Worm (Caenorhabditis elegans) whole organism, L1 larva: ENCODE results near the gene EGAP1.1.
A peak's percentile ranks its signal among the peaks of the same experiment; 100 is the strongest.

Experiments
- C16A3.4 ChIP-seq: fragments of 150-350 bp; optimal IDR thresholded peaks from 2 replicates; lab custom pipeline; 2014; ENCODE audit warnings: missing biosample characterization, missing genetic modification characterization
- F16B12.6 ChIP-seq: fragments of 150-350 bp; optimal IDR thresholded peaks from 2 replicates; lab custom pipeline; 2014; ENCODE audit warnings: missing biosample characterization, missing genetic modification characterization
- alr-1 ChIP-seq: fragments of 200-800 bp; sonication (Bioruptor generic); optimal IDR thresholded peaks from 2 replicates; lab custom pipeline; 2018; ENCODE audit warnings: borderline replicate concordance, mild to moderate bottlenecking, missing genetic modification characterization, missing compliant biosample characterization
- ama-1 ChIP-seq: fragments of 150-350 bp; optimal IDR thresholded peaks from 2 replicates; lab custom pipeline; 2014
- blmp-1 ChIP-seq: fragments of 150-350 bp; optimal IDR thresholded peaks from 2 replicates; lab custom pipeline; 2014; ENCODE audit warnings: missing biosample characterization, missing genetic modification characterization
- ceh-8 ChIP-seq: fragments of 200-800 bp; sonication (Bioruptor generic); optimal IDR thresholded peaks from 2 replicates; lab custom pipeline; 2018; ENCODE audit warnings: mild to moderate bottlenecking, missing genetic modification characterization, moderate library complexity, missing compliant biosample characterization
- ceh-82 ChIP-seq, 3 experiments: fragments of 150-350 bp in 1 of 3; sonication (generic microtip) in 2 of 3; optimal IDR thresholded peaks; 2 replicates each; lab custom pipeline; 2014 to 2017; ENCODE audit warnings: missing biosample characterization in 3 of 3, missing genetic modification characterization in 3 of 3
- dsc-1 ChIP-seq: sonication (generic microtip); optimal IDR thresholded peaks from 2 replicates; lab custom pipeline; 2016; ENCODE audit warnings: mild to moderate bottlenecking, missing genetic modification characterization, missing compliant biosample characterization
- efl-1 ChIP-seq, 4 experiments: fragments of 150-350 bp; optimal IDR thresholded peaks in 3 of 4; peaks in 1 of 4; 1 replicate in 1 of 4; 2 replicates in 3 of 4; lab custom pipeline; 2014; ENCODE audit warnings: missing biosample characterization in 2 of 4, missing genetic modification characterization in 2 of 4, missing genetic modification reagents in 2 of 4
- efl-3 ChIP-seq: fragments of 200-800 bp; sonication (Bioruptor generic); optimal IDR thresholded peaks from 2 replicates; lab custom pipeline; 2018; ENCODE audit warnings: mild to moderate bottlenecking, missing genetic modification characterization, missing compliant biosample characterization
- egl-13 ChIP-seq: sonication (generic microtip); optimal IDR thresholded peaks from 2 replicates; lab custom pipeline; 2016; ENCODE audit warnings: missing genotype, missing genetic modification reagents, missing genetic modification characterization, missing compliant biosample characterization
- elt-2 ChIP-seq: sonication (generic microtip); optimal IDR thresholded peaks from 2 replicates; lab custom pipeline; 2016; ENCODE audit warnings: missing genetic modification characterization, mild to moderate bottlenecking, inconsistent platforms, missing compliant biosample characterization, missing genetic modification reagents
- elt-3 ChIP-seq, 6 experiments: fragments of 150-350 bp in 1 of 6; sonication (generic microtip); optimal IDR thresholded peaks; 2 replicates each; lab custom pipeline; 2017 to 2018; ENCODE audit warnings: missing biosample characterization in 6 of 6, missing genetic modification characterization in 6 of 6, inconsistent platforms in 1 of 6
- ets-5 ChIP-seq: fragments of 200-800 bp; sonication (Bioruptor generic); IDR thresholded peaks from 2 replicates; pipeline ENCODE4 v1.3.6; 2022; ENCODE audit warnings: missing genetic modification characterization, missing compliant biosample characterization
- fkh-10 ChIP-seq: sonication (generic microtip); optimal IDR thresholded peaks from 2 replicates; lab custom pipeline; 2017; ENCODE audit warnings: missing biosample characterization, missing genetic modification reagents, missing genetic modification characterization
- fkh-8 ChIP-seq: sonication (generic microtip); optimal IDR thresholded peaks from 2 replicates; lab custom pipeline; 2016; ENCODE audit warnings: mild to moderate bottlenecking, missing genetic modification characterization, missing compliant biosample characterization
- fos-1 ChIP-seq: fragments of 150-350 bp; optimal IDR thresholded peaks from 2 replicates; lab custom pipeline; 2014; ENCODE audit warnings: missing biosample characterization, missing genetic modification characterization
- grh-1 ChIP-seq: fragments of 200-800 bp; sonication (Bioruptor generic); IDR thresholded peaks from 2 replicates; pipeline ENCODE4 v1.3.6; 2022; ENCODE audit warnings: missing genetic modification reagents, missing genetic modification characterization, missing compliant biosample characterization
- hlh-4 ChIP-seq: sonication (generic microtip); optimal IDR thresholded peaks from 2 replicates; lab custom pipeline; 2016; ENCODE audit warnings: mild to moderate bottlenecking, missing genetic modification characterization, missing compliant biosample characterization
- isw-1 ChIP-seq: fragments of 200-800 bp; sonication (Bioruptor generic); IDR thresholded peaks from 2 replicates; pipeline ENCODE4 v1.3.6; 2022; ENCODE audit warnings: missing genetic modification characterization, missing compliant biosample characterization
- jun-1 ChIP-seq: fragments of 150-350 bp; optimal IDR thresholded peaks from 2 replicates; lab custom pipeline; 2014; ENCODE audit warnings: missing biosample characterization, missing genetic modification reagents, missing genetic modification characterization
- lin-14 ChIP-seq: fragments of 200-800 bp; sonication (Bioruptor generic); optimal IDR thresholded peaks from 2 replicates; lab custom pipeline; 2018; ENCODE audit warnings: mild to moderate bottlenecking, missing genetic modification characterization, moderate library complexity, missing compliant biosample characterization
- lin-39 ChIP-seq: fragments of 150-350 bp; optimal IDR thresholded peaks from 2 replicates; lab custom pipeline; 2014; ENCODE audit warnings: missing biosample characterization, missing genetic modification reagents, missing genetic modification characterization
- lir-3 ChIP-seq: sonication (generic microtip); optimal IDR thresholded peaks from 2 replicates; lab custom pipeline; 2016; ENCODE audit warnings: mild to moderate bottlenecking, missing genetic modification characterization, moderate library complexity, missing compliant biosample characterization; ENCODE audit not compliant: poor library complexity
- lsy-2 ChIP-seq, 2 experiments: fragments of 150-350 bp; optimal IDR thresholded peaks; 2 replicates each; lab custom pipeline; 2014; ENCODE audit warnings: missing biosample characterization in 2 of 2, missing genetic modification characterization in 2 of 2
- mab-9 ChIP-seq: fragments of 200-800 bp; sonication (Bioruptor generic); IDR thresholded peaks from 2 replicates; pipeline ENCODE4 v1.3.6; 2022; ENCODE audit warnings: missing genetic modification reagents, missing genetic modification characterization, missing compliant biosample characterization
- mdl-1 ChIP-seq, 2 experiments: fragments of 150-350 bp; optimal IDR thresholded peaks; 2 replicates each; lab custom pipeline; 2014 to 2017; ENCODE audit warnings: missing biosample characterization in 2 of 2, missing genetic modification characterization in 2 of 2, inconsistent platforms in 1 of 2
- mef-2 ChIP-seq: fragments of 150-350 bp; optimal IDR thresholded peaks from 2 replicates; lab custom pipeline; 2014; ENCODE audit warnings: missing biosample characterization, missing genetic modification characterization
- mep-1 ChIP-seq: fragments of 150-350 bp; optimal IDR thresholded peaks from 2 replicates; lab custom pipeline; 2014; ENCODE audit warnings: missing biosample characterization, missing genetic modification characterization
- nhr-11 ChIP-seq: fragments of 150-350 bp; optimal IDR thresholded peaks from 2 replicates; lab custom pipeline; 2014; ENCODE audit warnings: missing biosample characterization, missing genetic modification characterization
- nhr-237 ChIP-seq: fragments of 150-350 bp; optimal IDR thresholded peaks from 2 replicates; lab custom pipeline; 2014; ENCODE audit warnings: missing biosample characterization, missing genetic modification characterization
- nhr-28 ChIP-seq: fragments of 150-350 bp; optimal IDR thresholded peaks from 2 replicates; lab custom pipeline; 2014; ENCODE audit warnings: missing biosample characterization, missing genetic modification characterization
- nhr-84 ChIP-seq: sonication (generic microtip); optimal IDR thresholded peaks from 2 replicates; lab custom pipeline; 2017; ENCODE audit warnings: missing biosample characterization, missing genetic modification characterization
- nhr-85 ChIP-seq: sonication (generic microtip); peaks from one replicate; lab custom pipeline; 2016; ENCODE audit warnings: missing genetic modification characterization, inconsistent platforms, missing compliant biosample characterization
- nhr-90 ChIP-seq: sonication (generic microtip); optimal IDR thresholded peaks from 2 replicates; lab custom pipeline; 2016; ENCODE audit warnings: mild to moderate bottlenecking, missing genetic modification characterization, missing compliant biosample characterization; ENCODE audit not compliant: poor library complexity
- pag-3 ChIP-seq: sonication (generic microtip); optimal IDR thresholded peaks from 2 replicates; lab custom pipeline; 2017; ENCODE audit warnings: missing genetic modification characterization, mild to moderate bottlenecking, missing compliant biosample characterization, antibody characterized with exemption, borderline replicate concordance; ENCODE audit not compliant: insufficient read depth
- pqm-1 ChIP-seq: sonication (generic microtip); optimal IDR thresholded peaks from 3 replicates; lab custom pipeline; 2017; ENCODE audit warnings: missing biosample characterization, missing genetic modification characterization
- snpc-4 ChIP-seq: fragments of 150-350 bp; optimal IDR thresholded peaks from 2 replicates; lab custom pipeline; 2014; ENCODE audit warnings: missing biosample characterization, missing genetic modification characterization
- sup-37 ChIP-seq: fragments of 200-800 bp; sonication (Bioruptor generic); optimal IDR thresholded peaks from 2 replicates; lab custom pipeline; 2018; ENCODE audit warnings: mild to moderate bottlenecking, missing genetic modification characterization, missing compliant biosample characterization
- tbx-2 ChIP-seq: sonication (generic microtip); optimal IDR thresholded peaks from 2 replicates; lab custom pipeline; 2016; ENCODE audit warnings: missing genetic modification characterization, missing compliant biosample characterization
- tlp-1 ChIP-seq: fragments of 150-350 bp; optimal IDR thresholded peaks from 2 replicates; lab custom pipeline; 2014; ENCODE audit warnings: missing biosample characterization, missing genetic modification characterization
- unc-98 ChIP-seq: fragments of 200-800 bp; sonication (Bioruptor generic); IDR thresholded peaks from 2 replicates; pipeline ENCODE4 v1.3.6; 2022; ENCODE audit warnings: missing genetic modification characterization, missing compliant biosample characterization
- vab-15 ChIP-seq: sonication (generic microtip); optimal IDR thresholded peaks from 2 replicates; lab custom pipeline; 2017; ENCODE audit warnings: missing genotype, mild to moderate bottlenecking, missing genetic modification characterization, missing compliant biosample characterization
- zag-1 ChIP-seq: fragments of 150-350 bp; optimal IDR thresholded peaks from 2 replicates; lab custom pipeline; 2014; ENCODE audit warnings: missing biosample characterization, missing genetic modification characterization
- ztf-11 ChIP-seq, 2 experiments: sonication (generic microtip); optimal IDR thresholded peaks; 2 replicates each; lab custom pipeline; 2016 to 2017; ENCODE audit warnings: missing genetic modification characterization in 2 of 2, missing biosample characterization in 1 of 2, missing compliant biosample characterization in 1 of 2
- ztf-4 ChIP-seq: fragments of 150-350 bp; optimal IDR thresholded peaks from 2 replicates; lab custom pipeline; 2014; ENCODE audit warnings: missing biosample characterization, missing genetic modification characterization

The EGAP1.1 gene

DNA sequence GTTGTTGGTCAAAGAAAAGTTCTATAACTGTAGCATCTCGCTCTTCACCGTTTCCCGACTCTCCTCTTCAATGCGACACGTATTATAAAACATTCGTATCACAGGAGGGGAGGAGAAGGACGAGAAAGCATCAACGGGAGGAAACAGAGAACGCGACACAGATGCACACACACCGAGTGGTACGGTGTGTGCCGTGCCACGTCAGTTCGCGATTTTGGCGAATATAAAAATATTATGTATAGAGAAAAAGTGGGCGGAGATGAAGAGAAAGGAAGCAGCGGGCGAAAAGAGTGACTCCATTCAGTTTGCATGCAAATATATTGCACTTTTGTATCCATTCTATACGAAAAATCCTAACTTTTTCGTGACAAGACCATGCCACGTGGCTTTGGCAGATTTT lies 22.3 kb downstream of the EGAP1.1 start:
- no peak for TF ChIP-seq lin-39 (tag; lab: Kevin White, UChicago)
- peak; percentile 14 for TF ChIP-seq elt-2
- no peak for TF ChIP-seq grh-1 (GFP tag; lab: Robert Waterston, UW)
- TF ChIP-seq ceh-8, result no peak
- no peak for TF ChIP-seq elt-3 (tag; optimal IDR thresholded peaks at IDR 0.05; lab: Kevin White, UChicago)

DNA sequence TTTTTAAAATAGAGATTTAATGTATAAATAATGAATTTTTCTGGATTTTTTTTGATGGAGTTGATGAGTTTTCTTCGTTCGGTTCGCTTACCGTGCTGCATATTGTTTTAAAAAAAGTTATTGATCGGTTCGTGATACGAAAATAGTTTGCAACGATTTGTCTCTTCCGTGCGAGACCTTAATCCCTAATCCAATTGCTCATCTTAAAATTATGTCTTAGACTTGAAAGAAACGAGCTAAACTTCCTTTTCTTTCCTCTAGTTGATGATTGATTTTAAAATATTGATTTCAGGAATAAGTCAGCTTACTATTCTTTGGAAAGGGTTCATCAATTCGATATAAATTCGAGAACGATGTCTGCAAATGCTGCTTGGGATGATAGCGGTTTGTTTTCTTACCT lies 28.6 kb downstream of the EGAP1.1 start, which contains the start of gene C28H8.3:
C28H8.3 (plus strand) TSS at position 293 of the 400 bp plus-strand sequence.
- TF ChIP-seq lin-39 (tag; lab: Kevin White, UChicago), result no peak
- no peak for TF ChIP-seq fkh-8 (tag; lab: Kevin White, UChicago)

DNA sequence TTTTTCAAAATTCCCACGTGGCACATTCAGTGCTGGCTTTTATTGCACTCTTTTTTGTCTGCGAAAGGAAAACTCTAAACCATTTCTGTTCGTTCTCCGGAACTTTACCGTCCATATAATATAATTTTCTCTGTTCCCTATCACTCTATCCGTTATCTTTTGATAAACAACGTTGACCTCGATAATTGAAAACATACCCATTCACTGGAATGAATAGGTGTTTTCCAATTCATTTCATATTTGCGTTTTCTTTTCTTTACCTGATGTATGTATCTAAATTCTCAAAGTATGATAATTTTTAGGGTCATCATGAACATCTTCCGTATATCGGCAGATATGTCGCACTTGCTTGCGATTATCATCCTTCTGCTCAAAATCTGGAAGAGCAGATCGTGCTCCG lies 30.3 kb downstream of the EGAP1.1 start, which contains the start of gene erd-2.2:
erd-2.2 (plus strand) TSS at position 301 of the 400 bp plus-strand sequence.
- TF ChIP-seq efl-1 (optimal IDR thresholded peaks at IDR 0.05; lab: Kevin White, UChicago), result no peak
- TF ChIP-seq efl-1 (GFP tag; optimal IDR thresholded peaks at IDR 0.05 in 1 of 2; lab: Kevin White, UChicago), result peak in 1 of 2 experiments; percentile 31
- no peak for TF ChIP-seq unc-98 (GFP tag; lab: Robert Waterston, UW)
- peak; percentile 30 for TF ChIP-seq blmp-1 (tag; lab: Kevin White, UChicago)
- no peak for TF ChIP-seq nhr-11 (tag; lab: Kevin White, UChicago)
- TF ChIP-seq isw-1, result no peak
- no peak for TF ChIP-seq ztf-11 (tag; optimal IDR thresholded peaks at IDR 0.05; lab: Kevin White, UChicago)
- peak; percentile 43 for TF ChIP-seq nhr-85 (tag; lab: Kevin White, UChicago)
- no peak for TF ChIP-seq ceh-8
- TF ChIP-seq mab-9 (GFP tag; lab: Robert Waterston, UW), result no peak

DNA sequence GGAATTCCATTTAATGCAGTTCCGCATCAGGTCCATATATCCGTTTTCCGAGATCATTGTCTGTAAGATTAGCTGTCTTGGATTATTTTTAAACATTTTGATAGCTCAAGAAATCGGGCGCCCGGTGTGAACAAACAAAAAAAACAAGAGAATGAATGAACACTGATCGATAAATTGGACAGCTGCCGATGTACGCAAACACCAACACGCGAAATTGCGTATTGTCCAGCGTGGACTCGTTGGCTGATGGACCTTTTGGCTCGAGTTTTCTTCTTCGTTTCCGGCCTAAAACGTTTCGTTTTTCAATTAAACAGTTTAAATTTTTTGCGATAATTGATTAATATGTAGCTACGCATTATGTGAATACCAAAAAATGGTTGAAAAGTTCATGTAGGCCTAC lies 31.0 kb downstream of the EGAP1.1 start, which contains the start of gene dpff-1:
dpff-1 (minus strand) TSS at position 288 of the 400 bp plus-strand sequence.
- TF ChIP-seq lin-39 (tag; lab: Kevin White, UChicago), result no peak
- TF ChIP-seq mep-1 (tag; lab: Kevin White, UChicago), result no peak
- TF ChIP-seq fos-1 (tag; lab: Kevin White, UChicago), result no peak
- no peak for TF ChIP-seq ama-1 (lab: Kevin White, UChicago)
- no peak for TF ChIP-seq zag-1 (tag; lab: Kevin White, UChicago)
- no peak for TF ChIP-seq ztf-4 (tag; lab: Kevin White, UChicago)
- TF ChIP-seq jun-1 (tag; lab: Kevin White, UChicago), result no peak
- no peak for TF ChIP-seq efl-3 (GFP tag; lab: Kevin White, UChicago)
- TF ChIP-seq nhr-28, result no peak
- no peak for TF ChIP-seq ets-5 (GFP tag; lab: Robert Waterston, UW)
- no peak for TF ChIP-seq C16A3.4 (tag; lab: Kevin White, UChicago)
- TF ChIP-seq F16B12.6 (tag; lab: Kevin White, UChicago), result peak; percentile 89
- TF ChIP-seq ceh-82 (tag; optimal IDR thresholded peaks at IDR 0.05; lab: Kevin White, UChicago), result no peak
- no peak for TF ChIP-seq tbx-2 (tag; lab: Kevin White, UChicago)
- TF ChIP-seq tlp-1, result no peak
- no peak for TF ChIP-seq nhr-84
- peak; percentile 42 to 47 for TF ChIP-seq efl-1 (optimal IDR thresholded peaks at IDR 0.05; lab: Kevin White, UChicago)
- TF ChIP-seq efl-1 (GFP tag; optimal IDR thresholded peaks at IDR 0.05 in 1 of 2; lab: Kevin White, UChicago), result peak; percentile 31 to 93
- TF ChIP-seq nhr-90, result no peak
- no peak for TF ChIP-seq lir-3 (tag; lab: Kevin White, UChicago)
- TF ChIP-seq vab-15 (tag; lab: Kevin White, UChicago), result no peak
- TF ChIP-seq pag-3 (tag; lab: Kevin White, UChicago), result no peak
- TF ChIP-seq dsc-1, result no peak
- no peak for TF ChIP-seq sup-37 (GFP tag; lab: Kevin White, UChicago)
- TF ChIP-seq unc-98 (GFP tag; lab: Robert Waterston, UW), result no peak
- TF ChIP-seq lsy-2 (tag; optimal IDR thresholded peaks at IDR 0.05; lab: Kevin White, UChicago), result peak; percentile 22 to 42
- TF ChIP-seq elt-2, result no peak
- no peak for TF ChIP-seq fkh-10 (GFP tag; lab: Kevin White, UChicago)
- no peak for TF ChIP-seq egl-13 (tag; lab: Kevin White, UChicago)
- no peak for TF ChIP-seq mdl-1 (tag; optimal IDR thresholded peaks at IDR 0.05; lab: Kevin White, UChicago)
- TF ChIP-seq pqm-1 (tag; lab: Kevin White, UChicago), result no peak
- no peak for TF ChIP-seq fkh-8 (tag; lab: Kevin White, UChicago)
- TF ChIP-seq mab-9 (GFP tag; lab: Robert Waterston, UW), result no peak
- TF ChIP-seq lin-14 (GFP tag; lab: Kevin White, UChicago), result peak; percentile 43
- TF ChIP-seq mef-2 (tag; lab: Kevin White, UChicago), result no peak
- no peak for TF ChIP-seq alr-1
- no peak for TF ChIP-seq hlh-4 (tag; lab: Kevin White, UChicago)
- TF ChIP-seq nhr-237, result no peak
- TF ChIP-seq snpc-4 (tag; lab: Kevin White, UChicago), result no peak
